Comparison of ENCODE assay signal across 5 worm cellular contexts in the genomic region with DNA sequence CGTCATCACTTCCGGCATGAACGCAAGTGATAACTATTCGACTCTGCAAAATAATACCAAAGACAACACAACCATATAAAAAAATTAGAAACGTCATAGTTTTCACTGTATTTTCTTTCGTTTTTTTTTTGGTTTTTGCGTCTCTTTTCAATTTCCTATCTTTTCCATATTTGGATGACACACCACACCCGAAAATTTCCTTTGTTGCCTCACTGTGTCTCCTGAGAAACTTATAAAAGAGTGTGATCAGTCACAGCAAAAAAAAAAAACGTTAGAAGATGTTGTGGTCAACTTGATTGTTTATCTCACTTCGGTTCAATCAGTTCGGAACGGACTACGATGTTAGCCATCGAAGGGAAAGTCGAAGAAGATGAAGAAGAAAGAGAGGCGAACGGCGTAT.
TF ChIP-seq lines count a peak whose summit lies in the region.

No protein-coding gene starts in this region.

TF ChIP-seq in whole organism, L1 larva, 84 proteins besides CTCF, POLR2A, EP300 and RAD21:
- peak; percentile 26 for TF ChIP-seq nhr-20 (tag; optimal IDR thresholded peaks at IDR 0.05; lab: Kevin White, UChicago)
- TF ChIP-seq nhr-85 (tag; lab: Kevin White, UChicago): peak; percentile 85
- no peak for TF ChIP-seq efl-1 (optimal IDR thresholded peaks at IDR 0.05; lab: Kevin White, UChicago)
- TF ChIP-seq efl-1 (GFP tag; optimal IDR thresholded peaks at IDR 0.05 in 1 of 2; lab: Kevin White, UChicago): no peak
- TF ChIP-seq lin-35 (GFP tag; optimal IDR thresholded peaks at IDR 0.05; lab: Kevin White, UChicago): peak in 1 of 2 experiments; percentile 44
- no peak for TF ChIP-seq nhr-11 (tag; optimal IDR thresholded peaks at IDR 0.05; lab: Kevin White, UChicago)
- peak; percentile 85 for TF ChIP-seq blmp-1 (tag; optimal IDR thresholded peaks at IDR 0.05; lab: Kevin White, UChicago)
- no peak for TF ChIP-seq unc-98 (GFP tag; IDR thresholded peaks at IDR 0.05; lab: Robert Waterston, UW)
- TF ChIP-seq unc-130 (tag; optimal IDR thresholded peaks at IDR 0.05; lab: Kevin White, UChicago): no peak
- TF ChIP-seq mdl-1 (tag; optimal IDR thresholded peaks at IDR 0.05; lab: Kevin White, UChicago): no peak
- TF ChIP-seq mep-1 (tag; optimal IDR thresholded peaks at IDR 0.05; lab: Kevin White, UChicago): peak; percentile 50
- TF ChIP-seq tbx-2 (tag; optimal IDR thresholded peaks at IDR 0.05; lab: Kevin White, UChicago): no peak
- TF ChIP-seq C16A3.4 (tag; optimal IDR thresholded peaks at IDR 0.05; lab: Kevin White, UChicago): no peak
- no peak for TF ChIP-seq hlh-17 (GFP tag; optimal IDR thresholded peaks at IDR 0.05; lab: Kevin White, UChicago; ENCODE audit: borderline replicate concordance)
- no peak for TF ChIP-seq dpl-1 (GFP tag; optimal IDR thresholded peaks at IDR 0.05; lab: Kevin White, UChicago)
- TF ChIP-seq snu-23 (GFP tag; optimal IDR thresholded peaks at IDR 0.05; lab: Kevin White, UChicago): peak; percentile 22
- TF ChIP-seq fkh-8 (tag; optimal IDR thresholded peaks at IDR 0.05; lab: Kevin White, UChicago): no peak
- peak; percentile 67 for TF ChIP-seq lin-14 (GFP tag; optimal IDR thresholded peaks at IDR 0.05; lab: Kevin White, UChicago)

TF ChIP-seq in whole organism, L2 larva, 48 proteins besides CTCF, POLR2A, EP300 and RAD21:
- TF ChIP-seq Y55F3AM.14 (GFP tag; optimal IDR thresholded peaks at IDR 0.05; lab: Kevin White, UChicago): no peak
- peak; percentile 4 for TF ChIP-seq sma-3 (GFP tag; optimal IDR thresholded peaks at IDR 0.05; lab: Kevin White, UChicago)
- TF ChIP-seq fos-1 (tag; optimal IDR thresholded peaks at IDR 0.05; lab: Kevin White, UChicago): peak; percentile 33

TF ChIP-seq in whole organism, L3 larva, 47 proteins besides CTCF, POLR2A, EP300 and RAD21:
- TF ChIP-seq pha-4 (tag; optimal IDR thresholded peaks at IDR 0.05; lab: Kevin White, UChicago): peak; percentile 64
- no peak for TF ChIP-seq ceh-28 (tag; optimal IDR thresholded peaks at IDR 0.05; lab: Kevin White, UChicago)
- no peak for TF ChIP-seq ceh-82 (tag; optimal IDR thresholded peaks at IDR 0.05; lab: Kevin White, UChicago)
- peak; percentile 40 for TF ChIP-seq lsy-12 (tag; optimal IDR thresholded peaks at IDR 0.05; lab: Kevin White, UChicago)
- no peak for TF ChIP-seq zag-1 (tag; optimal IDR thresholded peaks at IDR 0.05; lab: Kevin White, UChicago)
- TF ChIP-seq fos-1 (tag; optimal IDR thresholded peaks at IDR 0.05; lab: Kevin White, UChicago): no peak
- no peak for TF ChIP-seq mdl-1 (tag; optimal IDR thresholded peaks at IDR 0.05; lab: Kevin White, UChicago)
- no peak for TF ChIP-seq hmg-11 (tag; optimal IDR thresholded peaks at IDR 0.05; lab: Kevin White, UChicago)
- TF ChIP-seq nhr-25 (tag; optimal IDR thresholded peaks at IDR 0.05; lab: Kevin White, UChicago): peak; percentile 7

TF ChIP-seq in whole organism, L4 larva, 104 proteins besides CTCF, POLR2A, EP300 and RAD21:
- TF ChIP-seq nhr-28 (tag; optimal IDR thresholded peaks at IDR 0.05; lab: Kevin White, UChicago) (peak; percentile 76), spr-3 (GFP tag; optimal IDR thresholded peaks at IDR 0.05; lab: Kevin White, UChicago) (no peak), cey-2 (tag; optimal IDR thresholded peaks at IDR 0.05; lab: Kevin White, UChicago; ENCODE audit: borderline replicate concordance, insufficient read depth) (peak; percentile 3), vab-7 (GFP tag; IDR thresholded peaks at IDR 0.05; lab: Robert Waterston, UW) (no peak), jun-1 (tag; optimal IDR thresholded peaks at IDR 0.05; lab: Kevin White, UChicago) (no peak), mxl-2 (GFP tag; conservative IDR thresholded peaks at IDR 0.05; lab: Robert Waterston, UW) (no peak), hlh-30 (tag; optimal IDR thresholded peaks at IDR 0.05; lab: Kevin White, UChicago; ENCODE audit: insufficient read depth) (peak; percentile 56), dve-1 (tag; optimal IDR thresholded peaks at IDR 0.05; lab: Kevin White, UChicago; ENCODE audit: insufficient read depth) (peak; percentile 59), dmd-6 (GFP tag; IDR thresholded peaks at IDR 0.05; lab: Robert Waterston, UW) (peak; percentile 47; the same call in 1 of the 2 replicates), nhr-48 (tag; optimal IDR thresholded peaks at IDR 0.05; lab: Kevin White, UChicago) (peak; percentile 6), nhr-77 (tag; optimal IDR thresholded peaks at IDR 0.05; lab: Kevin White, UChicago) (no peak), mes-2 (tag; optimal IDR thresholded peaks at IDR 0.05; lab: Kevin White, UChicago; ENCODE audit: poor library complexity, severe bottlenecking) (no peak), lsy-2 (tag; optimal IDR thresholded peaks at IDR 0.05; lab: Kevin White, UChicago) (peak in 1 of 2 experiments; percentile 31), ZK337.2 (GFP tag; IDR thresholded peaks at IDR 0.05; lab: Robert Waterston, UW) (no peak), hlh-11 (tag; optimal IDR thresholded peaks at IDR 0.05; lab: Kevin White, UChicago) (peak; percentile 61), aha-1 (tag; lab: Kevin White, UChicago) (peak; percentile 34), madf-9 (GFP tag; conservative IDR thresholded peaks at IDR 0.05; lab: Robert Waterston, UW) (no peak), lim-7 (GFP tag; IDR thresholded peaks at IDR 0.05; lab: Robert Waterston, UW) (no peak), Y75B8A.6 (GFP tag; IDR thresholded peaks at IDR 0.05; lab: Robert Waterston, UW) (no peak), mdl-1 (tag; optimal IDR thresholded peaks at IDR 0.05; lab: Kevin White, UChicago) (no peak)
TF ChIP-seq in whole organism, L4 larva: peak in this region for 9.

TF ChIP-seq in whole organism, young adult, 124 proteins besides CTCF, POLR2A, EP300 and RAD21:
- TF ChIP-seq somi-1 (GFP tag; optimal IDR thresholded peaks at IDR 0.05; lab: Kevin White, UChicago) (peak; percentile 27), ccch-3 (GFP tag; optimal IDR thresholded peaks at IDR 0.05; lab: Kevin White, UChicago) (no peak), zfh-2 (GFP tag; conservative IDR thresholded peaks at IDR 0.05; lab: Robert Waterston, UW) (no peak), ztf-26 (tag; optimal IDR thresholded peaks at IDR 0.05; lab: Kevin White, UChicago) (peak; percentile 15), lin-40 (tag; optimal IDR thresholded peaks at IDR 0.05; lab: Kevin White, UChicago) (peak; percentile 62)
